Worm (Caenorhabditis elegans) whole organism, L1 larva: ENCODE data around the gene Y7A5A.9.

Experiments used
- jun-1 ChIP-seq: fragments of 150-350 bp; optimal IDR thresholded peaks from 2 replicates; lab custom pipeline; 2014; ENCODE audit warnings: missing biosample characterization, missing genetic modification reagents, missing genetic modification characterization
- lin-39 ChIP-seq: fragments of 150-350 bp; optimal IDR thresholded peaks from 2 replicates; lab custom pipeline; 2014; ENCODE audit warnings: missing biosample characterization, missing genetic modification reagents, missing genetic modification characterization
- lsy-2 ChIP-seq, 2 experiments: fragments of 150-350 bp; optimal IDR thresholded peaks; 2 replicates each; lab custom pipeline; 2014; ENCODE audit warnings: missing biosample characterization in 2 of 2, missing genetic modification characterization in 2 of 2
- nhr-12 ChIP-seq: sonication (generic microtip); optimal IDR thresholded peaks from 2 replicates; lab custom pipeline; 2017; ENCODE audit warnings: missing biosample characterization, missing genetic modification characterization
- zag-1 ChIP-seq: fragments of 150-350 bp; optimal IDR thresholded peaks from 2 replicates; lab custom pipeline; 2014; ENCODE audit warnings: missing biosample characterization, missing genetic modification characterization

DNA sequence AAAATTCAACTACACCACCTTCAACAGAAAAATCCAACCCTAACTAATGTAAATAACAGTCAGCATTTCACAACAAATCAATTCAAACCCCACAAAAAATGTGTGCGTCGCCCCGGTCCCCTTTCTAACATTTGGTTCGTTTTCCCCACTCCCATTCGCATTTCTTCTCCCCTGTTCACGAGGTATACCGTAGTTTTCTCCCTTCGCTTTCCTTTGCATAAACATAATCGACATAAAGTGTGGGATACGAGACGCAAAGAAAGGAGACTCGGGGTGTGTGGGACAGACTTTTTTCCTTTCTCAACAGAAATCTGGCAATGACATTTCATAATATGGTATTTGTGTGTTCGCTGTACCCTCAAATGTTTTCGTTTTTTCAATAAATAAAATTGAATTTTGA is 15.6 kb upstream of the Y7A5A.9 start:
- TF ChIP-seq lsy-2 (tag; optimal IDR thresholded peaks at IDR 0.05; lab: Kevin White, UChicago) (no peak), jun-1 (tag; lab: Kevin White, UChicago) (no peak), lin-39 (no peak), zag-1 (tag; lab: Kevin White, UChicago) (no peak), nhr-12 (tag; lab: Kevin White, UChicago) (no peak)
